Fruit fly (Drosophila melanogaster): ENCODE measurements around the gene CG18622.

dm6 chr3R:17003468-17003867, 15.9 kb upstream of the CG18622 start:
- TF ChIP-seq Smox (GFP tag; optimal IDR thresholded peaks at IDR 0.05) (no peak), Sox102F (GFP tag; optimal IDR thresholded peaks at IDR 0.05) (no peak), esn (GFP tag; optimal IDR thresholded peaks at IDR 0.05) (no peak), Ets21C (GFP tag; optimal IDR thresholded peaks at IDR 0.05) (no peak), Lpt (GFP tag; optimal IDR thresholded peaks at IDR 0.05) (no peak), CG3919 (GFP tag; optimal IDR thresholded peaks at IDR 0.05) (no peak), CG11902 (GFP tag; optimal IDR thresholded peaks at IDR 0.05) (no peak), salr (GFP tag; optimal IDR thresholded peaks at IDR 0.05) (no peak), Eip75B (GFP tag; optimal IDR thresholded peaks at IDR 0.05) (no peak), CG10669 (GFP tag; optimal IDR thresholded peaks at IDR 0.05) (no peak), Gug (GFP tag; IDR thresholded peaks at IDR 0.05) (no peak), CG32006 (GFP tag; optimal IDR thresholded peaks at IDR 0.05) (no peak)

Measured in whole organism, prepupa.